Fruit fly (Drosophila melanogaster): Measurements from ENCODE around the gene CG10383.

CG10383 gene

DNA sequence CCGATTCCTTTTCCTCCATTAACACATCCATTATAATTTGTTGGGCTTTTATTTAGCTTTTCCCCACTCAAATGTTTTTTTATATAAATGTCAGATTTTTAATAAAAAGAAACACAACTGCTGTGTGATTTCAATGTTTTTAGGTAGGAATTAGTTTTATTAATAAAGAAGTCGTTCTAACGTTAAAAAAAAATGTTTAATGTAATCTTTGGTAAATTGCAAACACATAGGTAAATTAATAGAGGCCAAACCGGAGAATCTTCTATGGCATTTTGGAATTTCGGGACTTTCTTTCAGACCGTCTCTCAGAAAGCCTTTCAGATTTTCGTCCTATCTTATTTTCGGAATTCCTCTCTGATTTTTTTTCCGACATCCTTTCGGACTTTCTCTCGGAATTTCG, 22.2 kb downstream of the CG10383 start, which contains the start of gene CG43339:
CG43339 (minus strand) TSS at position 101 of the 400 bp plus-strand sequence.
- no peak for TF ChIP-seq CTCF (optimal IDR thresholded peaks at IDR 0.05)
- no peak for TF ChIP-seq CG8478 (optimal IDR thresholded peaks at IDR 0.05)

dm6 chr2L:18671146-18671545, 24.3 kb downstream of the CG10383 start, which contains the start of gene CG43338:
Gene CG43338 (minus strand): TSS chr2L:18671246.
- TF ChIP-seq CG8478 (optimal IDR thresholded peaks at IDR 0.05) (no peak), CTCF (optimal IDR thresholded peaks at IDR 0.05) (no peak)

dm6 chr2L:18665952-18666606, 29.3 kb downstream of the CG10383 start:
- TF ChIP-seq CTCF (optimal IDR thresholded peaks at IDR 0.05) (peak; percentile 93 to 97), CG8478 (optimal IDR thresholded peaks at IDR 0.05) (no peak)

dm6 chr2L:18664707-18665550, 30.5 kb downstream of the CG10383 start:
- no peak for TF ChIP-seq CTCF (optimal IDR thresholded peaks at IDR 0.05)
- no peak for TF ChIP-seq CG8478 (optimal IDR thresholded peaks at IDR 0.05)

dm6 chr2L:18663395-18663794, 32.0 kb downstream of the CG10383 start:
- no peak for TF ChIP-seq CTCF (optimal IDR thresholded peaks at IDR 0.05)

- TF ChIP-seq CTCF (optimal IDR thresholded peaks at IDR 0.05) (no peak), CG8478 (optimal IDR thresholded peaks at IDR 0.05) (no peak)
Measured at dm6 chr2L:18658108-18658507, 37.3 kb downstream of the CG10383 start.

DNA sequence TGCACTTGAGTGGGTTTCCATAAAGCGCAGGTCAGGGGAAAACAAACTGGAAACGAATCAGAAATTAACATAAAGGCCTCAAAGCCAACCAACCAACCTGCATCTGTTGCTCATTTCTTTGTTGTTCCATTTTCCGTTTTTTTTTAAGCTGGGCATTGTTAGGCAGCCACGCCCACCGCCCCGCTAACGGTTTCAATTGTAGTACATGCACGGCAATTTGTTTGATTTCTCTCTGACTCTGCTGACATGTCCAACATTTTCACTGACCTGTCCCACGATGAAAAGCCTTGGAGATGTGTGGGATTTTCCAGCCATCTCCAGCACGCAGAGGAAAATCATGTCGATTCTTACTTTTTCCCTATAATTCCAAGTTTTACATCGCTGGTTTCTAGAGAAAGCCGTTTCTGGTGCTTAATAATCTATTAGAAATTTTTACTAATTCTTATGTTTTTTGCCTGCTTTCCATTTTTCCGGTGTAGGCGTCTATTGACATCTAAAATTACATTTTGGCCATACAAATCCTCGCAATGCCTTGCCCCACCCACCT, 38.6 kb downstream of the CG10383 start:
- TF ChIP-seq CTCF (optimal IDR thresholded peaks at IDR 0.05) (no peak), CG8478 (optimal IDR thresholded peaks at IDR 0.05) (no peak)

DNA sequence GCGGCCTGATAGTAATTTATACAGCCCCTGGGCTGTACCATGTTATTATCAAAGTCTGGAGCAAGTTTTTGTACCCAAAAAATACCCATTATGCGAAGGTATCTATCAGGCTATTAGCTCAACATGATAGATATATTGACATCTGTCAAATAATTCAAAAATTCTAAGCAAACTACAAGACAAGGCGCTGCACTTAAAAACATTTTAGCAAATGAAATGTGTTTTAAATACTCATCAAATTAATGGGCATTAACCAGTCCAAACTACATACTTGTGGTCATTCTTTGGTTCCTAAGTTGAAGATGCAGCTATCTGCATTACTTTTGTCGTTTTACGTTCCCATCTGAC, 42.1 kb downstream of the CG10383 start:
- TF ChIP-seq CTCF (optimal IDR thresholded peaks at IDR 0.05) (no peak), CG8478 (optimal IDR thresholded peaks at IDR 0.05) (no peak)

DNA sequence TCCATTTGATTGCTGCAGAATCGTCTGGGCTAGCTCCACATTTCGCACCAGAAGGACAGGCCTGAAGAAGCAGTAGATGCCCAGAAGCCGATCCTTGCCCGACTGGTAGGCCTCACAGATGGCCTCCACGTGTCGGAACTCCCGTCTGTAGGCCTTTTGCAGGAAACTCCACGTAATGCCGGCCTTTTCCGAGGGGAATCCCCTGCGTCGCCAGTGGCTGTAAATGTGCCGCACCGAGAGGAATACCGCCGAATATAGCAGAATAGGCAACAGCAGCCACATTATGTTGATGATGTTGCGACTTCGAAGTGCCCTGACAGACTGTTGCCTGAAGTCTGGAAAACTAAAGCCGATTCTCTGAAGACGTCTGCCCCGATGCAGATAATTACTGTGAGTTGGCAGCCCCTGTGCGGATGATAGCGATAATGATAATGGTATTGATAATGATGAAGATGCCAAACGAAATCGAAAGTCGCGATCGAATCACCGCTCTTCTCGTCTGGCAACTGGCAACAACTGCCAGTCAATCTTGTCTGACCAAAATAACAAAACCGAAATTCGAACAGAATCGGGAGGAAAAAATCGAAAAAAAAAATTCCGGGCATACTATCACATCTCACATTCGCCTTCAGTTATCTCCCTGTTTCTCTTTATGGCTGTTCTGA, 42.6 kb downstream of the CG10383 start, which contains the start of gene Cyp310a1:
Cyp310a1 (minus strand) TSS at position 348 of the 665 bp plus-strand sequence.
- no peak for TF ChIP-seq CG8478 (optimal IDR thresholded peaks at IDR 0.05)
- no peak for TF ChIP-seq CTCF (optimal IDR thresholded peaks at IDR 0.05)

dm6 chr2L:18647857-18648652, 47.3 kb downstream of the CG10383 start:
- no peak for TF ChIP-seq CG8478 (optimal IDR thresholded peaks at IDR 0.05)
- TF ChIP-seq CTCF (optimal IDR thresholded peaks at IDR 0.05), result no peak

dm6 chr2L:18645468-18645867, 49.9 kb downstream of the CG10383 start:
- TF ChIP-seq CG8478 (optimal IDR thresholded peaks at IDR 0.05) (no peak), CTCF (optimal IDR thresholded peaks at IDR 0.05) (no peak)

DNA sequence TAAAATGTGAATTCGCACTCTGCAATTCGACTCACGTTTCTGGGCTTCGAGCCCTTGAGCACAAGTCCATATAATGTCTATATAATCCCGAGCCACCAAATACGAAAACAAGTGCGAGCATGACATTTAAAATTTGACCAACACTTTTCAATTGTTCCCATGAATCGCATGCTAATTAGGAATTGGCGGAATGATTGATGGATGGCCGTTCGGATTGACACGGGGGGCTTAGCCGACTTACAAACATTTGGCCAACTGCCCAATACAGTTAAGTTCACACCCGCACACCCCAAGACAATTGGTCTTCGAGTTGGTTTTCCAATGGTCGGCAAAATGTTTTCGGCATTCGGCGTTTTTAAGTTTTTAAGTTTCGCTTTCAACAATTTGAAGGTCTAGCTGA, 54.3 kb downstream of the CG10383 start:
- no peak for TF ChIP-seq CTCF (optimal IDR thresholded peaks at IDR 0.05)
- no peak for TF ChIP-seq CG8478 (optimal IDR thresholded peaks at IDR 0.05)
